Fruit fly (Drosophila melanogaster) whole organism, embryonic: ENCODE measurements around the gene CG15764.

Source experiments
- Abd-B ChIP-seq: fragments of 200-800 bp; sonication (Bioruptor generic); optimal IDR thresholded peaks from 2 replicates; lab custom pipeline; 2018; ENCODE audit warnings: missing biosample characterization, mild to moderate bottlenecking, missing genetic modification characterization, moderate library complexity
- Ada2b ChIP-seq: fragments of 200-800 bp; sonication (Bioruptor generic); IDR thresholded peaks from 2 replicates; pipeline ENCODE4 v1.3.6; 2022; ENCODE audit warnings: missing biosample characterization, missing genetic modification characterization
- CG1024 ChIP-seq: fragments of 200-800 bp; sonication (Bioruptor generic); IDR thresholded peaks from 2 replicates; pipeline ENCODE4 v1.3.6; 2022; ENCODE audit warnings: missing biosample characterization, missing genetic modification characterization
- CG12659 ChIP-seq: fragments of 200-800 bp; sonication (Bioruptor generic); optimal IDR thresholded peaks from 3 replicates; lab custom pipeline; 2017; ENCODE audit warnings: mild to moderate bottlenecking, missing biosample characterization, missing genetic modification reagents, missing genetic modification characterization
- CG12769 ChIP-seq: fragments of 200-800 bp; sonication (Bioruptor generic); optimal IDR thresholded peaks from 2 replicates; lab custom pipeline; 2019; ENCODE audit warnings: missing biosample characterization, mild to moderate bottlenecking, missing genetic modification characterization, moderate library complexity
- CG14014 ChIP-seq: fragments of 200-800 bp; sonication (Bioruptor generic); IDR thresholded peaks from 2 replicates; pipeline ENCODE4 v1.3.6; 2022; ENCODE audit warnings: missing biosample characterization, missing genetic modification characterization
- CG14667 ChIP-seq: fragments of 200-800 bp; sonication (Bioruptor generic); IDR thresholded peaks from 2 replicates; pipeline ENCODE4 v1.3.6; 2022; ENCODE audit warnings: missing biosample characterization, missing genetic modification characterization
- CG15696 ChIP-seq: fragments of 200-800 bp; sonication (Bioruptor generic); optimal IDR thresholded peaks from 2 replicates; lab custom pipeline; 2019; ENCODE audit warnings: missing biosample characterization, mild to moderate bottlenecking, missing genetic modification characterization, moderate library complexity
- CG2199 ChIP-seq: fragments of 200-800 bp; sonication (Bioruptor generic); IDR thresholded peaks from 3 replicates; pipeline ENCODE4 v1.3.6; 2022; ENCODE audit warnings: missing biosample characterization, missing genetic modification characterization
- CG32767 ChIP-seq: fragments of 200-800 bp; sonication (Bioruptor generic); IDR thresholded peaks from 2 replicates; pipeline ENCODE4 v1.3.6; 2022; ENCODE audit warnings: missing biosample characterization, missing genetic modification characterization
- CG33213 ChIP-seq: fragments of 200-800 bp; sonication (Bioruptor generic); optimal IDR thresholded peaks from 3 replicates; lab custom pipeline; 2016; ENCODE audit warnings: missing biosample characterization, missing genetic modification characterization
- CG4707 ChIP-seq: fragments of 200-800 bp; sonication (Bioruptor generic); optimal IDR thresholded peaks from 2 replicates; lab custom pipeline; 2018; ENCODE audit warnings: missing biosample characterization, mild to moderate bottlenecking, missing genetic modification characterization, moderate library complexity
- CG6854 ChIP-seq: fragments of 200-800 bp; sonication (Bioruptor generic); optimal IDR thresholded peaks from 3 replicates; lab custom pipeline; 2017; ENCODE audit warnings: missing biosample characterization, mild to moderate bottlenecking, missing genetic modification characterization
- CG7928 ChIP-seq: fragments of 200-800 bp; sonication (Bioruptor generic); optimal IDR thresholded peaks from 2 replicates; lab custom pipeline; 2017; ENCODE audit warnings: missing biosample characterization, mild to moderate bottlenecking, missing genetic modification characterization
- CG8290 ChIP-seq, 3 experiments: fragments of 200-800 bp; sonication (Bioruptor generic); optimal IDR thresholded peaks; 2 replicates each; lab custom pipeline; 2016 to 2019; ENCODE audit warnings: missing biosample characterization in 3 of 3, missing genetic modification characterization in 3 of 3, mild to moderate bottlenecking in 2 of 3, moderate library complexity in 1 of 3
- CG9876 ChIP-seq: fragments of 200-800 bp; sonication (Bioruptor generic); optimal IDR thresholded peaks from 2 replicates; lab custom pipeline; 2016; ENCODE audit warnings: missing biosample characterization, missing genetic modification characterization
- CHES-1-like ChIP-seq: fragments of 200-800 bp; sonication (Bioruptor generic); optimal IDR thresholded peaks from 2 replicates; lab custom pipeline; 2016; ENCODE audit warnings: missing biosample characterization, missing genetic modification characterization
- Dfd ChIP-seq, 2 experiments: fragments of >200 bp; optimal IDR thresholded peaks; 2 replicates each; lab custom pipeline; 2017; ENCODE audit warnings: missing biosample characterization in 2 of 2, missing genetic modification characterization in 2 of 2
- Dll ChIP-seq: fragments of 200-800 bp; sonication (Bioruptor generic); IDR thresholded peaks from 4 replicates; pipeline ENCODE4 v1.3.6; 2022; ENCODE audit warnings: missing biosample characterization, missing genetic modification characterization; ENCODE audit not compliant: partially characterized antibody
- Dp ChIP-seq: fragments of 200-800 bp; sonication (Bioruptor generic); optimal IDR thresholded peaks from 2 replicates; lab custom pipeline; 2018; ENCODE audit warnings: missing biosample characterization, mild to moderate bottlenecking, missing genetic modification characterization, moderate library complexity
- Dref ChIP-seq: fragments of 200-800 bp; sonication (Bioruptor generic); IDR thresholded peaks from 2 replicates; pipeline ENCODE4 v1.3.6; 2022; ENCODE audit warnings: missing biosample characterization, missing genetic modification characterization
- E2f1 ChIP-seq: fragments of 200-800 bp; sonication (Bioruptor generic); IDR thresholded peaks from 2 replicates; pipeline ENCODE4 v1.3.6; 2022; ENCODE audit warnings: missing biosample characterization, missing genetic modification characterization
- ERR ChIP-seq: fragments of 200-800 bp; sonication (Bioruptor generic); optimal IDR thresholded peaks from 2 replicates; lab custom pipeline; 2016; ENCODE audit warnings: missing biosample characterization, missing genetic modification characterization
- Fer2 ChIP-seq: fragments of 200-800 bp; sonication (Bioruptor generic); optimal IDR thresholded peaks from 2 replicates; lab custom pipeline; 2018; ENCODE audit warnings: missing biosample characterization, mild to moderate bottlenecking, missing genetic modification characterization, moderate library complexity
- Hand ChIP-seq: fragments of 200-800 bp; sonication (Bioruptor generic); optimal IDR thresholded peaks from 2 replicates; lab custom pipeline; 2017; ENCODE audit warnings: mild to moderate bottlenecking, missing biosample characterization, missing genetic modification reagents, missing genetic modification characterization
- Hsf ChIP-seq: fragments of 200-800 bp; sonication (Bioruptor generic); optimal IDR thresholded peaks from 3 replicates; lab custom pipeline; 2016; ENCODE audit warnings: missing biosample characterization, missing genetic modification characterization
- NK7.1 ChIP-seq: fragments of 200-800 bp; sonication (Bioruptor generic); optimal IDR thresholded peaks from 3 replicates; lab custom pipeline; 2016; ENCODE audit warnings: missing biosample characterization, missing genetic modification characterization
- Trl ChIP-seq, 3 experiments: fragments of >200 bp in 2 of 3; fragments of 200-800 bp in 1 of 3; sonication (Bioruptor generic) in 1 of 3; optimal IDR thresholded peaks; 2 replicates in 1 of 3; 3 replicates in 2 of 3; lab custom pipeline; 2016 to 2017; ENCODE audit warnings: missing biosample characterization in 1 of 3, missing genetic modification characterization in 1 of 3
- ase ChIP-seq: fragments of 200-800 bp; sonication (Bioruptor generic); IDR thresholded peaks from 3 replicates; pipeline ENCODE4 v1.3.6; 2022; ENCODE audit warnings: missing biosample characterization, missing genetic modification characterization
- bbx ChIP-seq: fragments of 200-800 bp; sonication (Bioruptor generic); IDR thresholded peaks from 2 replicates; pipeline ENCODE4 v1.3.6; 2022; ENCODE audit warnings: missing biosample characterization, missing genetic modification characterization; ENCODE audit not compliant: partially characterized antibody
- bcd ChIP-seq: fragments of 200-800 bp; sonication (Bioruptor generic); optimal IDR thresholded peaks from 2 replicates; lab custom pipeline; 2017; ENCODE audit warnings: missing biosample characterization, mild to moderate bottlenecking, missing genetic modification characterization
- cas ChIP-seq: fragments of 200-800 bp; sonication (Bioruptor generic); IDR thresholded peaks from 2 replicates; pipeline ENCODE4 v1.3.6; 2022; ENCODE audit warnings: missing biosample characterization, missing genetic modification characterization
- chn ChIP-seq: fragments of 200-800 bp; sonication (Bioruptor generic); optimal IDR thresholded peaks from 2 replicates; lab custom pipeline; 2016; ENCODE audit warnings: missing biosample characterization, missing genetic modification characterization
- da ChIP-seq: fragments of 200-800 bp; sonication (Bioruptor generic); optimal IDR thresholded peaks from 2 replicates; lab custom pipeline; 2016; ENCODE audit warnings: missing biosample characterization, missing genetic modification characterization
- exex ChIP-seq: fragments of 200-800 bp; sonication (Bioruptor generic); optimal IDR thresholded peaks from 4 replicates; lab custom pipeline; 2018; ENCODE audit warnings: missing biosample characterization, mild to moderate bottlenecking, missing genetic modification characterization, moderate library complexity
- fu2 ChIP-seq: fragments of 200-800 bp; sonication (Bioruptor generic); optimal IDR thresholded peaks from 2 replicates; lab custom pipeline; 2016; ENCODE audit warnings: missing biosample characterization, missing genetic modification characterization
- her ChIP-seq: fragments of 200-800 bp; sonication (Bioruptor generic); optimal IDR thresholded peaks from 2 replicates; lab custom pipeline; 2016; ENCODE audit warnings: missing biosample characterization, missing genetic modification characterization
- ind ChIP-seq: fragments of 200-800 bp; sonication (Bioruptor generic); optimal IDR thresholded peaks from 3 replicates; lab custom pipeline; 2016; ENCODE audit warnings: missing biosample characterization, missing genetic modification characterization
- kah ChIP-seq: fragments of 200-800 bp; sonication (Bioruptor generic); optimal IDR thresholded peaks from 2 replicates; lab custom pipeline; 2018; ENCODE audit warnings: missing biosample characterization, mild to moderate bottlenecking, missing genetic modification characterization
- lov ChIP-seq, 2 experiments: fragments of 200-800 bp in 1 of 2; fragments of >200 bp in 1 of 2; sonication (Bioruptor generic) in 1 of 2; IDR thresholded peaks in 1 of 2; optimal IDR thresholded peaks in 1 of 2; 2 replicates in 1 of 2; 3 replicates in 1 of 2; pipeline versions ENCODE4 v1.3.6 to Lab custom; 2017 to 2022; ENCODE audit warnings: missing biosample characterization in 1 of 2, missing genetic modification characterization in 1 of 2
- luna ChIP-seq: fragments of 200-800 bp; sonication (Bioruptor generic); optimal IDR thresholded peaks from 2 replicates; lab custom pipeline; 2016; ENCODE audit warnings: missing biosample characterization, missing genetic modification characterization
- nmo ChIP-seq: fragments of 200-800 bp; sonication (Bioruptor generic); optimal IDR thresholded peaks from 2 replicates; lab custom pipeline; 2018; ENCODE audit warnings: missing biosample characterization, mild to moderate bottlenecking, missing genetic modification characterization, moderate library complexity
- psq ChIP-seq: fragments of 200-800 bp; sonication (Bioruptor generic); optimal IDR thresholded peaks from 2 replicates; lab custom pipeline; 2017; ENCODE audit warnings: missing biosample characterization, missing genetic modification characterization
- slbo ChIP-seq: fragments of 200-800 bp; sonication (Bioruptor generic); IDR thresholded peaks from 2 replicates; pipeline ENCODE4 v1.3.6; 2022; ENCODE audit warnings: missing biosample characterization, missing genetic modification characterization
- ssp ChIP-seq: fragments of 200-800 bp; sonication (Bioruptor generic); IDR thresholded peaks from 2 replicates; pipeline ENCODE4 v1.3.6; 2022; ENCODE audit warnings: missing biosample characterization, missing genetic modification characterization
- vvl ChIP-seq: fragments of 200-800 bp; sonication (Bioruptor generic); IDR thresholded peaks from 2 replicates; pipeline ENCODE4 v1.3.6; 2022; ENCODE audit warnings: missing biosample characterization, missing genetic modification characterization
- wor ChIP-seq: fragments of 200-800 bp; sonication (Bioruptor generic); IDR thresholded peaks from 2 replicates; pipeline ENCODE4 v1.3.6; 2022; ENCODE audit warnings: missing biosample characterization, missing genetic modification characterization
- z ChIP-seq: fragments of 200-800 bp; sonication (Bioruptor generic); IDR thresholded peaks from 3 replicates; pipeline ENCODE4 v1.3.6; 2022; ENCODE audit warnings: missing biosample characterization, missing genetic modification characterization
- zen2 ChIP-seq: fragments of 200-800 bp; sonication (Bioruptor generic); IDR thresholded peaks from 3 replicates; pipeline ENCODE4 v1.3.6; 2022; ENCODE audit warnings: missing biosample characterization, missing genetic modification characterization; ENCODE audit not compliant: partially characterized antibody

CG15764 gene

dm6 chrX:5907916-5908315 is 39.0 kb downstream of the CG15764 start, which contains the start of gene CG12236 (continued):
- TF ChIP-seq Dll (GFP tag; lab: Robert Waterston, UW) (no peak), CG14667 (GFP tag; lab: Robert Waterston, UW) (no peak), exex (no peak), nmo (GFP tag; lab: Kevin White, UChicago) (peak; percentile 66), CG2199 (0 out of 3 replicates have a peak, but pooled peaks have one; percentile 55), chn (peak; percentile 53), ERR (GFP tag; lab: Kevin White, UChicago) (peak; percentile 20), Dref (GFP tag; lab: Robert Waterston, UW) (peak; percentile 68), ase (GFP tag; lab: Robert Waterston, UW) (no peak), cas (GFP tag; lab: Robert Waterston, UW) (no peak), fu2 (GFP tag; lab: Kevin White, UChicago) (no peak), ssp (GFP tag; lab: Robert Waterston, UW) (0 out of 2 replicates have a peak, but pooled peaks have one; percentile 9), CG1024 (GFP tag; lab: Robert Waterston, UW) (0 out of 2 replicates have a peak, but pooled peaks have one; percentile 37), NK7.1 (GFP tag; lab: Kevin White, UChicago) (peak; percentile 36), da (GFP tag; lab: Kevin White, UChicago) (peak; percentile 58), CG9876 (GFP tag; lab: Kevin White, UChicago) (peak; percentile 55), Ada2b (GFP tag; lab: Robert Waterston, UW) (no peak), ind (GFP tag; lab: Kevin White, UChicago) (peak; percentile 31), CG12769 (tag; lab: Kevin White, UChicago) (no peak), wor (GFP tag; lab: Robert Waterston, UW) (no peak), z (no peak), CG14014 (GFP tag; lab: Robert Waterston, UW) (0 out of 2 replicates have a peak, but pooled peaks have one; percentile 28), psq (GFP tag; lab: Kevin White, UChicago) (no peak), CG6854 (GFP tag; lab: Kevin White, UChicago) (no peak), Abd-B (no peak), CG7928 (peak; percentile 61), her (peak; percentile 56), CG8290 (GFP tag; optimal IDR thresholded peaks at IDR 0.05; lab: Kevin White, UChicago) (peak; percentile 75), CG8290 (tag; optimal IDR thresholded peaks at IDR 0.05; lab: Kevin White, UChicago) (peak in 1 of 2 experiments; percentile 83), CG33213 (GFP tag; lab: Kevin White, UChicago) (peak; percentile 67), bcd (GFP tag; lab: Kevin White, UChicago) (no peak), slbo (peak; percentile 64; the same call in 1 of the 2 replicates), CHES-1-like (GFP tag; lab: Kevin White, UChicago) (peak; percentile 75), bbx (GFP tag; lab: Robert Waterston, UW) (no peak), CG32767 (GFP tag; lab: Robert Waterston, UW) (0 out of 2 replicates have a peak, but pooled peaks have one; percentile 21), CG15696 (tag; lab: Kevin White, UChicago) (peak; percentile 47), zen2 (GFP tag; lab: Robert Waterston, UW) (no peak), Fer2 (peak; percentile 13), Trl (optimal IDR thresholded peaks at IDR 0.05; lab: Kevin White, UChicago) (no peak), Trl (GFP tag; optimal IDR thresholded peaks at IDR 0.05; lab: Kevin White, UChicago) (peak; percentile 49), CG4707 (GFP tag; lab: Kevin White, UChicago) (peak; percentile 13), Hsf (GFP tag; lab: Kevin White, UChicago) (peak; percentile 44), luna (no peak), E2f1 (GFP tag; lab: Robert Waterston, UW) (peak; percentile 28; the same call in 1 of the 2 replicates), Hand (GFP tag; lab: Kevin White, UChicago) (no peak), kah (GFP tag; lab: Kevin White, UChicago) (peak; percentile 59), Dp (GFP tag; lab: Kevin White, UChicago) (peak; percentile 97), lov (optimal IDR thresholded peaks at IDR 0.05; lab: Kevin White, UChicago) (no peak), lov (GFP tag; IDR thresholded peaks at IDR 0.05; lab: Robert Waterston, UW) (peak; percentile 63; the same call in 1 of the 3 replicates), CG12659 (GFP tag; lab: Kevin White, UChicago) (peak; percentile 85), Dfd (GFP tag; optimal IDR thresholded peaks at IDR 0.05; lab: Kevin White, UChicago) (no peak), vvl (GFP tag; lab: Robert Waterston, UW) (peak; percentile 61)
